Fruit fly (Drosophila melanogaster) whole organism, prepupa: Measurements from ENCODE around the gene PGRP-LE.

ENCODE experiments used
- CG6163 ChIP-seq: fragments of 200-800 bp; sonication (Bioruptor generic); IDR thresholded peaks from 3 replicates; pipeline ENCODE4 v1.3.6; 2022; ENCODE audit warnings: missing biosample characterization, missing genetic modification characterization
- Eip75B ChIP-seq: fragments of 200-800 bp; sonication (Bioruptor generic); optimal IDR thresholded peaks from 3 replicates; lab custom pipeline; 2016; ENCODE audit warnings: missing biosample characterization, missing genetic modification characterization
- Eip78C ChIP-seq: fragments of 200-800 bp; sonication (Bioruptor generic); peaks from one replicate; lab custom pipeline; 2016; ENCODE audit warnings: missing biosample characterization, missing genetic modification characterization
- Sox15 ChIP-seq: fragments of 200-800 bp; sonication (Bioruptor generic); optimal IDR thresholded peaks from 3 replicates; lab custom pipeline; 2016; ENCODE audit warnings: missing biosample characterization, missing genetic modification characterization

- TF ChIP-seq Sox15 (GFP tag; lab: Kevin White, UChicago) (no peak), Eip78C (no peak), Eip75B (no peak), CG6163 (GFP tag; lab: Robert Waterston, UW) (no peak)
Measured at dm6 chrX:15769457-15769856, 34.2 kb downstream of the PGRP-LE start, which contains the start of gene CG33172.
